Fruit fly (Drosophila melanogaster) whole organism, wandering third instar larva: ENCODE data around the gene CG3764.

ENCODE experiments used
- Abd-B ChIP-seq: fragments of >200 bp; optimal IDR thresholded peaks from 2 replicates; lab custom pipeline; 2017; ENCODE audit warnings: missing biosample characterization, missing genetic modification characterization
- CG32264 ChIP-seq: fragments of 200-800 bp; sonication (Bioruptor generic); optimal IDR thresholded peaks from 2 replicates; lab custom pipeline; 2016; ENCODE audit warnings: missing biosample characterization, missing genetic modification characterization
- CrebA ChIP-seq: fragments of 200-800 bp; sonication (Bioruptor generic); optimal IDR thresholded peaks from 2 replicates; lab custom pipeline; 2016; ENCODE audit warnings: missing biosample characterization, mild to moderate bottlenecking, missing genetic modification characterization, borderline replicate concordance
- Dif ChIP-seq: fragments of 200-275, 200-300 bp; sonication (Bioruptor generic); optimal IDR thresholded peaks from 2 replicates; lab custom pipeline; 2018; ENCODE audit warnings: missing biosample characterization, missing genetic modification characterization; ENCODE audit not compliant: partially characterized antibody
- GATAd ChIP-seq: sonication (Bioruptor generic); optimal IDR thresholded peaks from 2 replicates; lab custom pipeline; 2016; ENCODE audit warnings: missing biosample characterization, missing genetic modification characterization
- HLH106 ChIP-seq: fragments of 200-800 bp; optimal IDR thresholded peaks from 3 replicates; lab custom pipeline; 2019; ENCODE audit warnings: missing biosample characterization, mild to moderate bottlenecking, missing genetic modification characterization, moderate library complexity
- Hnf4 ChIP-seq: fragments of 200-800 bp; sonication (Bioruptor generic); optimal IDR thresholded peaks from 2 replicates; lab custom pipeline; 2016; ENCODE audit warnings: missing biosample characterization, mild to moderate bottlenecking, missing genetic modification characterization
- Hr78 ChIP-seq: fragments of >200 bp; optimal IDR thresholded peaks from 2 replicates; lab custom pipeline; 2017; ENCODE audit warnings: missing biosample characterization, missing genetic modification characterization
- Hr83 ChIP-seq: fragments of 200-300 bp; sonication (Bioruptor generic); optimal IDR thresholded peaks from 2 replicates; lab custom pipeline; 2016; ENCODE audit warnings: missing biosample characterization, mild to moderate bottlenecking, missing genetic modification characterization, moderate library complexity; ENCODE audit not compliant: poor library complexity, severe bottlenecking
- Jra ChIP-seq: sonication (Bioruptor generic); optimal IDR thresholded peaks from 2 replicates; lab custom pipeline; 2016; ENCODE audit warnings: missing biosample characterization, missing genetic modification characterization
- Myc ChIP-seq: fragments of >200 bp; optimal IDR thresholded peaks from 2 replicates; lab custom pipeline; 2017
- Rel ChIP-seq, 2 experiments: fragments of 200-800 bp; sonication (Bioruptor generic) in 1 of 2; optimal IDR thresholded peaks; 2 replicates in 1 of 2; 3 replicates in 1 of 2; lab custom pipeline; 2016 to 2019; ENCODE audit warnings: mild to moderate bottlenecking in 2 of 2, missing biosample characterization in 2 of 2, missing genetic modification characterization in 2 of 2, moderate library complexity in 1 of 2
- Sp1 ChIP-seq: fragments of 200-800 bp; sonication (Bioruptor generic); optimal IDR thresholded peaks from 3 replicates; lab custom pipeline; 2019; ENCODE audit warnings: missing biosample characterization, mild to moderate bottlenecking, missing genetic modification characterization, moderate library complexity
- Vsx2 ChIP-seq: fragments of 200-300, 225-300 bp; sonication (Bioruptor generic); optimal IDR thresholded peaks from 2 replicates; lab custom pipeline; 2018; ENCODE audit warnings: missing biosample characterization, missing genetic modification characterization; ENCODE audit not compliant: partially characterized antibody
- br ChIP-seq: fragments of 200-800 bp; sonication (Bioruptor generic); optimal IDR thresholded peaks from 2 replicates; lab custom pipeline; 2016; ENCODE audit warnings: missing biosample characterization, missing genetic modification characterization
- brk ChIP-seq: fragments of 200-800 bp; sonication (Bioruptor generic); optimal IDR thresholded peaks from 2 replicates; lab custom pipeline; 2016; ENCODE audit warnings: missing biosample characterization, mild to moderate bottlenecking, missing genetic modification characterization
- dl ChIP-seq, 2 experiments: fragments of 175-275, 200-275 bp in 1 of 2; fragments of 200-275 bp in 1 of 2; sonication (Bioruptor generic); optimal IDR thresholded peaks; lab custom pipeline; 2018; ENCODE audit warnings: mild to moderate bottlenecking in 2 of 2, missing biosample characterization in 2 of 2, missing genetic modification characterization in 2 of 2, moderate library complexity in 2 of 2; ENCODE audit not compliant: partially characterized antibody in 2 of 2, insufficient read depth in 1 of 2
- dsf ChIP-seq: sonication (Bioruptor generic); optimal IDR thresholded peaks from 2 replicates; lab custom pipeline; 2016; ENCODE audit warnings: missing biosample characterization, missing genetic modification characterization, borderline replicate concordance
- ey ChIP-seq: fragments of 200-800 bp; sonication (Bioruptor generic); optimal IDR thresholded peaks from 2 replicates; lab custom pipeline; 2016; ENCODE audit warnings: missing biosample characterization, missing genetic modification characterization
- foxo ChIP-seq, 2 experiments: fragments of 200-800 bp; sonication (Bioruptor generic); optimal IDR thresholded peaks; 2 replicates in 1 of 2; 3 replicates in 1 of 2; lab custom pipeline; 2016 to 2017; ENCODE audit warnings: missing biosample characterization in 2 of 2, missing genetic modification characterization in 2 of 2
- fru ChIP-seq: fragments of 200-800 bp; sonication (Bioruptor generic); optimal IDR thresholded peaks from 3 replicates; lab custom pipeline; 2016; ENCODE audit warnings: missing biosample characterization, mild to moderate bottlenecking, missing genetic modification characterization
- h ChIP-seq: fragments of 200-800 bp; sonication (Bioruptor generic); optimal IDR thresholded peaks from 3 replicates; lab custom pipeline; 2016; ENCODE audit warnings: missing biosample characterization, mild to moderate bottlenecking, missing genetic modification characterization
- jim ChIP-seq: fragments of 175-275, 200-325 bp; sonication (Bioruptor generic); optimal IDR thresholded peaks from 2 replicates; lab custom pipeline; 2016; ENCODE audit warnings: missing biosample characterization, mild to moderate bottlenecking, missing genetic modification characterization
- lola ChIP-seq: fragments of >200 bp; optimal IDR thresholded peaks from 2 replicates; lab custom pipeline; 2017; ENCODE audit warnings: missing biosample characterization, missing genetic modification characterization
- pan ChIP-seq: fragments of >200 bp; optimal IDR thresholded peaks from 2 replicates; lab custom pipeline; 2017
- psq ChIP-seq: fragments of 200-800 bp; sonication (Bioruptor generic); optimal IDR thresholded peaks from 3 replicates; lab custom pipeline; 2017; ENCODE audit warnings: missing biosample characterization, mild to moderate bottlenecking, missing genetic modification characterization, moderate library complexity
- rgr ChIP-seq: fragments of 200-800 bp; sonication (Bioruptor generic); optimal IDR thresholded peaks from 3 replicates; lab custom pipeline; 2016; ENCODE audit warnings: missing biosample characterization, mild to moderate bottlenecking, missing genetic modification characterization
- sage ChIP-seq: fragments of 200-800 bp; sonication (Bioruptor generic); optimal IDR thresholded peaks from 2 replicates; lab custom pipeline; 2016; ENCODE audit warnings: missing biosample characterization, mild to moderate bottlenecking, missing genetic modification characterization
- sv ChIP-seq: fragments of 200-800 bp; sonication (Bioruptor generic); optimal IDR thresholded peaks from 3 replicates; lab custom pipeline; 2016; ENCODE audit warnings: missing biosample characterization, missing genetic modification characterization
- tai ChIP-seq: sonication (Bioruptor generic); optimal IDR thresholded peaks from 2 replicates; lab custom pipeline; 2016; ENCODE audit warnings: missing biosample characterization, missing genetic modification characterization

Gene CG3764

dm6 chr3L:17053932-17054331 lies 41.6 kb upstream of the CG3764 start:
- TF ChIP-seq rgr (GFP tag; lab: Kevin White, UChicago) (no peak), Dif (no peak), brk (GFP tag; lab: Kevin White, UChicago) (no peak), lola (GFP tag; lab: Kevin White, UChicago) (no peak), CG32264 (GFP tag; lab: Kevin White, UChicago) (no peak), foxo (GFP tag; optimal IDR thresholded peaks at IDR 0.05; lab: Kevin White, UChicago) (no peak), GATAd (no peak), ey (GFP tag; lab: Kevin White, UChicago) (no peak), Rel (GFP tag; optimal IDR thresholded peaks at IDR 0.05; lab: Kevin White, UChicago) (no peak), Rel (tag; optimal IDR thresholded peaks at IDR 0.05; lab: Kevin White, UChicago) (no peak), tai (GFP tag; lab: Kevin White, UChicago) (no peak), pan (lab: Kevin White, UChicago) (no peak), dl (GFP tag; optimal IDR thresholded peaks at IDR 0.05; lab: Kevin White, UChicago; ENCODE audit: insufficient read depth in 1 of 2, partially characterized antibody in 2 of 2) (no peak), HLH106 (tag; lab: Kevin White, UChicago) (no peak), sage (GFP tag; lab: Kevin White, UChicago) (no peak), fru (GFP tag; lab: Kevin White, UChicago) (no peak), Sp1 (GFP tag; lab: Kevin White, UChicago) (no peak), Abd-B (no peak), br (GFP tag; lab: Kevin White, UChicago) (no peak), Myc (lab: Kevin White, UChicago) (no peak), CrebA (GFP tag; lab: Kevin White, UChicago) (no peak)

dm6 chr3L:17052388-17052905 lies 40.1 kb upstream of the CG3764 start:
- no peak for TF ChIP-seq foxo (GFP tag; optimal IDR thresholded peaks at IDR 0.05; lab: Kevin White, UChicago)
- no peak for TF ChIP-seq Hnf4 (GFP tag; lab: Kevin White, UChicago)
- TF ChIP-seq fru (GFP tag; lab: Kevin White, UChicago) = no peak
- no peak for TF ChIP-seq Hr83 (GFP tag; lab: Kevin White, UChicago)
- no peak for TF ChIP-seq ey (GFP tag; lab: Kevin White, UChicago)
- TF ChIP-seq psq (GFP tag; lab: Kevin White, UChicago) = no peak
- no peak for TF ChIP-seq sage (GFP tag; lab: Kevin White, UChicago)
- TF ChIP-seq jim (GFP tag; lab: Kevin White, UChicago) = no peak
- TF ChIP-seq GATAd = no peak
- no peak for TF ChIP-seq Abd-B
- no peak for TF ChIP-seq dl (GFP tag; optimal IDR thresholded peaks at IDR 0.05; lab: Kevin White, UChicago; ENCODE audit: insufficient read depth in 1 of 2, partially characterized antibody in 2 of 2)
- TF ChIP-seq Hr78 (GFP tag; lab: Kevin White, UChicago) = no peak
- no peak for TF ChIP-seq brk (GFP tag; lab: Kevin White, UChicago)
- TF ChIP-seq pan (lab: Kevin White, UChicago) = no peak
- TF ChIP-seq Sp1 (GFP tag; lab: Kevin White, UChicago) = no peak
- TF ChIP-seq sv (GFP tag; lab: Kevin White, UChicago) = no peak
- no peak for TF ChIP-seq rgr (GFP tag; lab: Kevin White, UChicago)
- TF ChIP-seq, all 38 proteins: peak for 0

- no peak for TF ChIP-seq Dif
These were observed 39.1 kb upstream of the CG3764 start for dm6 chr3L:17051472-17051871.

dm6 chr3L:17050661-17051452 lies 38.5 kb upstream of the CG3764 start:
- TF ChIP-seq Sp1 (GFP tag; lab: Kevin White, UChicago) (no peak), sv (GFP tag; lab: Kevin White, UChicago) (no peak), dsf (GFP tag; lab: Kevin White, UChicago) (no peak), jim (GFP tag; lab: Kevin White, UChicago) (no peak), Myc (lab: Kevin White, UChicago) (peak; percentile 7), Jra (no peak), Hnf4 (GFP tag; lab: Kevin White, UChicago) (peak; percentile 1), h (GFP tag; lab: Kevin White, UChicago) (no peak), tai (GFP tag; lab: Kevin White, UChicago) (peak; percentile 52), rgr (GFP tag; lab: Kevin White, UChicago) (peak; percentile 11), sage (GFP tag; lab: Kevin White, UChicago) (no peak), fru (GFP tag; lab: Kevin White, UChicago) (no peak), Vsx2 (GFP tag; lab: Kevin White, UChicago) (no peak), ey (GFP tag; lab: Kevin White, UChicago) (no peak)
